Fruit fly (Drosophila melanogaster): Measurements from ENCODE around the gene mtg.

mtg gene

dm6 chr3R:8239472-8240301 is 10.6 kb upstream of the mtg start (continued):
- peak; percentile 87 for TF ChIP-seq CG9817 (tag; optimal IDR thresholded peaks at IDR 0.05)
- TF ChIP-seq Hmr (GFP tag; optimal IDR thresholded peaks at IDR 0.05): peak; percentile 92
- TF ChIP-seq sqz (GFP tag; optimal IDR thresholded peaks at IDR 0.05): peak; percentile 87
- TF ChIP-seq repo (GFP tag; optimal IDR thresholded peaks at IDR 0.05): no peak
- no peak for TF ChIP-seq corto (GFP tag; optimal IDR thresholded peaks at IDR 0.05)
- TF ChIP-seq Poxn (GFP tag; IDR thresholded peaks at IDR 0.05): 0 out of 2 replicates have a peak, but pooled peaks have one; percentile 13
- peak; percentile 87 for TF ChIP-seq CG8388 (GFP tag; optimal IDR thresholded peaks at IDR 0.05)
- peak; percentile 54 for TF ChIP-seq CG4854 (GFP tag; optimal IDR thresholded peaks at IDR 0.05)
- TF ChIP-seq Stat92E (GFP tag; optimal IDR thresholded peaks at IDR 0.05): no peak
- peak; percentile 91 for TF ChIP-seq bcd (GFP tag; optimal IDR thresholded peaks at IDR 0.05)
- no peak for TF ChIP-seq Dfd (GFP tag; optimal IDR thresholded peaks at IDR 0.05)
- TF ChIP-seq CG6791 (GFP tag; IDR thresholded peaks at IDR 0.05; ENCODE audit: partially characterized antibody): no peak
- TF ChIP-seq CG12744 (GFP tag; optimal IDR thresholded peaks at IDR 0.05): peak; percentile 82
- TF ChIP-seq Hr39 (optimal IDR thresholded peaks at IDR 0.05): no peak
- TF ChIP-seq CG1529 (GFP tag; optimal IDR thresholded peaks at IDR 0.05): peak; percentile 89
- peak; percentile 87 for TF ChIP-seq Dek (tag; optimal IDR thresholded peaks at IDR 0.05)
- peak; percentile 72 for TF ChIP-seq CG9215 (GFP tag; IDR thresholded peaks at IDR 0.05)
- peak; percentile 94 for TF ChIP-seq nmo (GFP tag; optimal IDR thresholded peaks at IDR 0.05)
- TF ChIP-seq pb (GFP tag; optimal IDR thresholded peaks at IDR 0.05): peak; percentile 75
- peak; percentile 98 for TF ChIP-seq CG15514 (GFP tag; optimal IDR thresholded peaks at IDR 0.05)
- peak; percentile 51; the same call in 1 of the 3 replicates for TF ChIP-seq Mrtf (GFP tag; IDR thresholded peaks at IDR 0.05)
- TF ChIP-seq ci (GFP tag; IDR thresholded peaks at IDR 0.05): peak; percentile 84
- TF ChIP-seq wor (GFP tag; IDR thresholded peaks at IDR 0.05): peak; percentile 43; the same call in 1 of the 2 replicates
- peak; percentile 62 to 77 for TF ChIP-seq Pdp1 (GFP tag; optimal IDR thresholded peaks at IDR 0.05)
- TF ChIP-seq NC2β (GFP tag; optimal IDR thresholded peaks at IDR 0.05): peak; percentile 32
- peak; percentile 47 for TF ChIP-seq Myb (GFP tag; optimal IDR thresholded peaks at IDR 0.05)
- TF ChIP-seq Gsc (GFP tag; IDR thresholded peaks at IDR 0.05): no peak
- TF ChIP-seq jigr1 (GFP tag; IDR thresholded peaks at IDR 0.05): no peak
- TF ChIP-seq cas (GFP tag; IDR thresholded peaks at IDR 0.05): no peak
- peak; percentile 92 for TF ChIP-seq dmrt99B (tag; optimal IDR thresholded peaks at IDR 0.05)
- TF ChIP-seq Hsf (GFP tag; optimal IDR thresholded peaks at IDR 0.05): peak; percentile 81
- peak; percentile 73 for TF ChIP-seq CG17328 (GFP tag; IDR thresholded peaks at IDR 0.05)
- no peak for TF ChIP-seq pan (optimal IDR thresholded peaks at IDR 0.05)
- TF ChIP-seq pan (GFP tag; optimal IDR thresholded peaks at IDR 0.05 in 1 of 2, IDR thresholded peaks at IDR 0.05 in 1 of 2): peak in 1 of 2 experiments; percentile 73
- TF ChIP-seq ab (GFP tag; optimal IDR thresholded peaks at IDR 0.05): no peak
- TF ChIP-seq ind (GFP tag; optimal IDR thresholded peaks at IDR 0.05): peak; percentile 80
- TF ChIP-seq CG13424 (tag; optimal IDR thresholded peaks at IDR 0.05): peak; percentile 94
- no peak for TF ChIP-seq CG3065 (GFP tag; optimal IDR thresholded peaks at IDR 0.05)
- no peak for TF ChIP-seq stwl (tag; optimal IDR thresholded peaks at IDR 0.05)
- peak; percentile 8 for TF ChIP-seq gcm2 (GFP tag; optimal IDR thresholded peaks at IDR 0.05)
- no peak for TF ChIP-seq zf30C (GFP tag; optimal IDR thresholded peaks at IDR 0.05)
- peak; percentile 61 for TF ChIP-seq HLH54F (GFP tag; optimal IDR thresholded peaks at IDR 0.05)
- peak; percentile 66 for TF ChIP-seq zen (tag; optimal IDR thresholded peaks at IDR 0.05)
- peak; percentile 89 for TF ChIP-seq CG11723 (GFP tag; optimal IDR thresholded peaks at IDR 0.05)
- peak; percentile 73 for TF ChIP-seq Drgx (GFP tag; IDR thresholded peaks at IDR 0.05)
- TF ChIP-seq CoRest (tag; optimal IDR thresholded peaks at IDR 0.05): peak; percentile 97
- peak; percentile 66 for TF ChIP-seq pros (GFP tag; optimal IDR thresholded peaks at IDR 0.05)
- peak; percentile 95 for TF ChIP-seq CG8924 (tag; optimal IDR thresholded peaks at IDR 0.05)

All from whole organism, embryonic.